Fruit fly (Drosophila melanogaster) whole organism, wandering third instar larva: ENCODE measurements around the gene CaMKII.
A peak's percentile ranks its signal among the peaks of the same experiment; 100 is the strongest.

ENCODE experiments used
- Abd-B ChIP-seq: fragments of >200 bp; optimal IDR thresholded peaks from 2 replicates; lab custom pipeline; 2017; ENCODE audit warnings: missing biosample characterization, missing genetic modification characterization
- CG32264 ChIP-seq: fragments of 200-800 bp; sonication (Bioruptor generic); optimal IDR thresholded peaks from 2 replicates; lab custom pipeline; 2016; ENCODE audit warnings: missing biosample characterization, missing genetic modification characterization
- CG9705 ChIP-seq: fragments of 200-800 bp; sonication (Bioruptor generic); optimal IDR thresholded peaks from 2 replicates; lab custom pipeline; 2018; ENCODE audit warnings: missing biosample characterization, mild to moderate bottlenecking, missing genetic modification characterization
- CrebA ChIP-seq: fragments of 200-800 bp; sonication (Bioruptor generic); optimal IDR thresholded peaks from 2 replicates; lab custom pipeline; 2016; ENCODE audit warnings: missing biosample characterization, mild to moderate bottlenecking, missing genetic modification characterization, borderline replicate concordance
- Dfd ChIP-seq: fragments of >200 bp; optimal IDR thresholded peaks from 2 replicates; lab custom pipeline; 2017; ENCODE audit warnings: missing biosample characterization, missing genetic modification characterization
- Dif ChIP-seq: fragments of 200-275, 200-300 bp; sonication (Bioruptor generic); optimal IDR thresholded peaks from 2 replicates; lab custom pipeline; 2018; ENCODE audit warnings: missing biosample characterization, missing genetic modification characterization; ENCODE audit not compliant: partially characterized antibody
- GATAd ChIP-seq: sonication (Bioruptor generic); optimal IDR thresholded peaks from 2 replicates; lab custom pipeline; 2016; ENCODE audit warnings: missing biosample characterization, missing genetic modification characterization
- HLH106 ChIP-seq: fragments of 200-800 bp; optimal IDR thresholded peaks from 3 replicates; lab custom pipeline; 2019; ENCODE audit warnings: missing biosample characterization, mild to moderate bottlenecking, missing genetic modification characterization, moderate library complexity
- Hnf4 ChIP-seq: fragments of 200-800 bp; sonication (Bioruptor generic); optimal IDR thresholded peaks from 2 replicates; lab custom pipeline; 2016; ENCODE audit warnings: missing biosample characterization, mild to moderate bottlenecking, missing genetic modification characterization
- Hr78 ChIP-seq: fragments of >200 bp; optimal IDR thresholded peaks from 2 replicates; lab custom pipeline; 2017; ENCODE audit warnings: missing biosample characterization, missing genetic modification characterization
- Hr83 ChIP-seq: fragments of 200-300 bp; sonication (Bioruptor generic); optimal IDR thresholded peaks from 2 replicates; lab custom pipeline; 2016; ENCODE audit warnings: missing biosample characterization, mild to moderate bottlenecking, missing genetic modification characterization, moderate library complexity; ENCODE audit not compliant: poor library complexity, severe bottlenecking
- Jra ChIP-seq: sonication (Bioruptor generic); optimal IDR thresholded peaks from 2 replicates; lab custom pipeline; 2016; ENCODE audit warnings: missing biosample characterization, missing genetic modification characterization
- Mio ChIP-seq: sonication (Bioruptor generic); optimal IDR thresholded peaks from 2 replicates; lab custom pipeline; 2016; ENCODE audit warnings: missing biosample characterization, missing genetic modification characterization
- Myc ChIP-seq: fragments of >200 bp; optimal IDR thresholded peaks from 2 replicates; lab custom pipeline; 2017
- N ChIP-seq: fragments of >200 bp; optimal IDR thresholded peaks from 2 replicates; lab custom pipeline; 2018; ENCODE audit warnings: missing biosample characterization, missing external identifiers, missing genetic modification characterization
- OdsH ChIP-seq: fragments of 200-800 bp; sonication (Bioruptor generic); optimal IDR thresholded peaks from 2 replicates; lab custom pipeline; 2016; ENCODE audit warnings: missing biosample characterization, mild to moderate bottlenecking, missing genetic modification characterization
- Rel ChIP-seq, 2 experiments: fragments of 200-800 bp; sonication (Bioruptor generic) in 1 of 2; optimal IDR thresholded peaks; 2 replicates in 1 of 2; 3 replicates in 1 of 2; lab custom pipeline; 2016 to 2019; ENCODE audit warnings: mild to moderate bottlenecking in 2 of 2, missing biosample characterization in 2 of 2, missing genetic modification characterization in 2 of 2, moderate library complexity in 1 of 2
- Sp1 ChIP-seq: fragments of 200-800 bp; sonication (Bioruptor generic); optimal IDR thresholded peaks from 3 replicates; lab custom pipeline; 2019; ENCODE audit warnings: missing biosample characterization, mild to moderate bottlenecking, missing genetic modification characterization, moderate library complexity
- Vsx2 ChIP-seq: fragments of 200-300, 225-300 bp; sonication (Bioruptor generic); optimal IDR thresholded peaks from 2 replicates; lab custom pipeline; 2018; ENCODE audit warnings: missing biosample characterization, missing genetic modification characterization; ENCODE audit not compliant: partially characterized antibody
- br ChIP-seq: fragments of 200-800 bp; sonication (Bioruptor generic); optimal IDR thresholded peaks from 2 replicates; lab custom pipeline; 2016; ENCODE audit warnings: missing biosample characterization, missing genetic modification characterization
- brk ChIP-seq: fragments of 200-800 bp; sonication (Bioruptor generic); optimal IDR thresholded peaks from 2 replicates; lab custom pipeline; 2016; ENCODE audit warnings: missing biosample characterization, mild to moderate bottlenecking, missing genetic modification characterization
- dl ChIP-seq, 2 experiments: fragments of 175-275, 200-275 bp in 1 of 2; fragments of 200-275 bp in 1 of 2; sonication (Bioruptor generic); optimal IDR thresholded peaks; lab custom pipeline; 2018; ENCODE audit warnings: mild to moderate bottlenecking in 2 of 2, missing biosample characterization in 2 of 2, missing genetic modification characterization in 2 of 2, moderate library complexity in 2 of 2; ENCODE audit not compliant: partially characterized antibody in 2 of 2, insufficient read depth in 1 of 2
- dmrt93B ChIP-seq: fragments of 200-800 bp; sonication (Bioruptor generic); optimal IDR thresholded peaks from 2 replicates; lab custom pipeline; 2018; ENCODE audit warnings: missing biosample characterization, mild to moderate bottlenecking, missing genetic modification characterization
- dsf ChIP-seq: sonication (Bioruptor generic); optimal IDR thresholded peaks from 2 replicates; lab custom pipeline; 2016; ENCODE audit warnings: missing biosample characterization, missing genetic modification characterization, borderline replicate concordance
- ey ChIP-seq: fragments of 200-800 bp; sonication (Bioruptor generic); optimal IDR thresholded peaks from 2 replicates; lab custom pipeline; 2016; ENCODE audit warnings: missing biosample characterization, missing genetic modification characterization
- foxo ChIP-seq, 2 experiments: fragments of 200-800 bp; sonication (Bioruptor generic); optimal IDR thresholded peaks; 2 replicates in 1 of 2; 3 replicates in 1 of 2; lab custom pipeline; 2016 to 2017; ENCODE audit warnings: missing biosample characterization in 2 of 2, missing genetic modification characterization in 2 of 2
- fru ChIP-seq: fragments of 200-800 bp; sonication (Bioruptor generic); optimal IDR thresholded peaks from 3 replicates; lab custom pipeline; 2016; ENCODE audit warnings: missing biosample characterization, mild to moderate bottlenecking, missing genetic modification characterization
- h ChIP-seq: fragments of 200-800 bp; sonication (Bioruptor generic); optimal IDR thresholded peaks from 3 replicates; lab custom pipeline; 2016; ENCODE audit warnings: missing biosample characterization, mild to moderate bottlenecking, missing genetic modification characterization
- jim ChIP-seq: fragments of 175-275, 200-325 bp; sonication (Bioruptor generic); optimal IDR thresholded peaks from 2 replicates; lab custom pipeline; 2016; ENCODE audit warnings: missing biosample characterization, mild to moderate bottlenecking, missing genetic modification characterization
- lola ChIP-seq: fragments of >200 bp; optimal IDR thresholded peaks from 2 replicates; lab custom pipeline; 2017; ENCODE audit warnings: missing biosample characterization, missing genetic modification characterization
- pan ChIP-seq: fragments of >200 bp; optimal IDR thresholded peaks from 2 replicates; lab custom pipeline; 2017
- psq ChIP-seq: fragments of 200-800 bp; sonication (Bioruptor generic); optimal IDR thresholded peaks from 3 replicates; lab custom pipeline; 2017; ENCODE audit warnings: missing biosample characterization, mild to moderate bottlenecking, missing genetic modification characterization, moderate library complexity
- rgr ChIP-seq: fragments of 200-800 bp; sonication (Bioruptor generic); optimal IDR thresholded peaks from 3 replicates; lab custom pipeline; 2016; ENCODE audit warnings: missing biosample characterization, mild to moderate bottlenecking, missing genetic modification characterization
- sage ChIP-seq: fragments of 200-800 bp; sonication (Bioruptor generic); optimal IDR thresholded peaks from 2 replicates; lab custom pipeline; 2016; ENCODE audit warnings: missing biosample characterization, mild to moderate bottlenecking, missing genetic modification characterization
- sv ChIP-seq: fragments of 200-800 bp; sonication (Bioruptor generic); optimal IDR thresholded peaks from 3 replicates; lab custom pipeline; 2016; ENCODE audit warnings: missing biosample characterization, missing genetic modification characterization
- tai ChIP-seq: sonication (Bioruptor generic); optimal IDR thresholded peaks from 2 replicates; lab custom pipeline; 2016; ENCODE audit warnings: missing biosample characterization, missing genetic modification characterization
- usp ChIP-seq: fragments of >200 bp; optimal IDR thresholded peaks from 2 replicates; lab custom pipeline; 2017; ENCODE audit warnings: missing biosample characterization, missing genetic modification characterization
- woc ChIP-seq: sonication (Bioruptor generic); optimal IDR thresholded peaks from 2 replicates; lab custom pipeline; 2016; ENCODE audit warnings: missing biosample characterization, mild to moderate bottlenecking, missing genetic modification characterization

The CaMKII gene

DNA sequence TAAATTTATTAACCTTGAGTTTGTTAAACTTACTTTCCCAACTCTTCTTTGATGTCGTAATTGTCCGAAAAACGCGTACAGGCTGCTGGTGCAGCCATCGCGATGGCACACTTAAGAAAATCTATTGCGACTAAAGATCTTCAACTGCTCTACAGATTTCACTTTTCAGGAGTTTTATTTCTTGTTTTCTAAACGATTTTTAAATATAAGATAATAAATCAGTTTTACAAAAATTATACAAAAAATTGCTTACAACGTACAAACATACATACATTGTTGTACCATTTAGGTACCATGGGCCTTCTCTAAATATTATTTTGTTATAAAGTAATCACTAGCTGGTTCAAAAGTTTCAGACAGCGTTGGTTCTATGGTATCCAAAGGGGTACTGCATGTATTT lies 3.1 kb downstream of the CaMKII start:
- TF ChIP-seq Hnf4 (GFP tag; lab: Kevin White, UChicago) (no peak), pan (no peak), h (no peak), Sp1 (GFP tag; lab: Kevin White, UChicago) (no peak), Vsx2 (GFP tag; lab: Kevin White, UChicago) (no peak), Rel (GFP tag; optimal IDR thresholded peaks at IDR 0.05; lab: Kevin White, UChicago) (no peak), Rel (tag; optimal IDR thresholded peaks at IDR 0.05; lab: Kevin White, UChicago) (no peak), CrebA (GFP tag; lab: Kevin White, UChicago) (no peak), CG9705 (GFP tag; lab: Kevin White, UChicago) (no peak), dmrt93B (GFP tag; lab: Kevin White, UChicago) (no peak), br (GFP tag; lab: Kevin White, UChicago) (no peak), psq (no peak)

- TF ChIP-seq Mio (GFP tag; lab: Kevin White, UChicago) (no peak), CG32264 (GFP tag; lab: Kevin White, UChicago) (no peak), foxo (GFP tag; optimal IDR thresholded peaks at IDR 0.05; lab: Kevin White, UChicago) (no peak), Sp1 (GFP tag; lab: Kevin White, UChicago) (no peak), usp (GFP tag; lab: Kevin White, UChicago) (no peak), lola (no peak), rgr (GFP tag; lab: Kevin White, UChicago) (no peak), Dif (GFP tag; lab: Kevin White, UChicago) (no peak)
Measured at dm6 chr4:1032610-1033297, 20.7 kb downstream of the CaMKII start.

- no peak for TF ChIP-seq rgr (GFP tag; lab: Kevin White, UChicago)
- peak; percentile 28 for TF ChIP-seq Hnf4 (GFP tag; lab: Kevin White, UChicago)
- TF ChIP-seq Sp1 (GFP tag; lab: Kevin White, UChicago): no peak
- TF ChIP-seq Myc (lab: Kevin White, UChicago): no peak
- TF ChIP-seq Dif (GFP tag; lab: Kevin White, UChicago): peak; percentile 54
- peak; percentile 13 for TF ChIP-seq brk (GFP tag; lab: Kevin White, UChicago)
- no peak for TF ChIP-seq Abd-B (GFP tag; lab: Kevin White, UChicago)
- TF ChIP-seq N (GFP tag; lab: Kevin White, UChicago): peak; percentile 8
- peak; percentile 49 for TF ChIP-seq Jra (GFP tag; lab: Kevin White, UChicago)
- TF ChIP-seq dl (GFP tag; optimal IDR thresholded peaks at IDR 0.05; lab: Kevin White, UChicago; ENCODE audit: insufficient read depth in 1 of 2, partially characterized antibody in 2 of 2): no peak
- no peak for TF ChIP-seq usp (GFP tag; lab: Kevin White, UChicago)
- no peak for TF ChIP-seq CG9705 (GFP tag; lab: Kevin White, UChicago)
- TF ChIP-seq sv (GFP tag; lab: Kevin White, UChicago): no peak
- TF ChIP-seq tai (GFP tag; lab: Kevin White, UChicago): peak; percentile 70
- TF ChIP-seq CG32264 (GFP tag; lab: Kevin White, UChicago): no peak
- TF ChIP-seq h: peak; percentile 40
- TF ChIP-seq dsf (GFP tag; lab: Kevin White, UChicago): peak; percentile 35
- TF ChIP-seq Rel (GFP tag; optimal IDR thresholded peaks at IDR 0.05; lab: Kevin White, UChicago): no peak
- TF ChIP-seq Rel (tag; optimal IDR thresholded peaks at IDR 0.05; lab: Kevin White, UChicago): no peak
- no peak for TF ChIP-seq sage (GFP tag; lab: Kevin White, UChicago)
- no peak for TF ChIP-seq HLH106 (tag; lab: Kevin White, UChicago)
- TF ChIP-seq Hr83 (GFP tag; lab: Kevin White, UChicago): peak; percentile 80
- no peak for TF ChIP-seq jim
- TF ChIP-seq dmrt93B (GFP tag; lab: Kevin White, UChicago): no peak
- TF ChIP-seq foxo (GFP tag; optimal IDR thresholded peaks at IDR 0.05; lab: Kevin White, UChicago): no peak
- no peak for TF ChIP-seq GATAd
- TF ChIP-seq Dfd (GFP tag; lab: Kevin White, UChicago): no peak
- no peak for TF ChIP-seq OdsH (GFP tag; lab: Kevin White, UChicago)
- TF ChIP-seq Hr78 (GFP tag; lab: Kevin White, UChicago): no peak
- no peak for TF ChIP-seq pan
- peak; percentile 28 for TF ChIP-seq fru (GFP tag; lab: Kevin White, UChicago)
- no peak for TF ChIP-seq lola
- no peak for TF ChIP-seq Vsx2 (GFP tag; lab: Kevin White, UChicago)
- TF ChIP-seq Mio (GFP tag; lab: Kevin White, UChicago): no peak
- TF ChIP-seq CrebA (GFP tag; lab: Kevin White, UChicago): no peak
- TF ChIP-seq br (GFP tag; lab: Kevin White, UChicago): peak; percentile 75
- no peak for TF ChIP-seq psq
- TF ChIP-seq ey (GFP tag; lab: Kevin White, UChicago): no peak
- peak; percentile 56 for TF ChIP-seq woc
Measured at dm6 chr4:1031687-1032140, 21.8 kb downstream of the CaMKII start, which contains the start of gene CG11076. Gene CG11076, minus strand, starts transcription at chr4:1031757.
